Fruit fly (Drosophila melanogaster) whole organism, embryonic: ENCODE results near the gene Gmppb.

Experiments used
- ATbp ChIP-seq: fragments of 200-800 bp; sonication (Bioruptor generic); optimal IDR thresholded peaks from 2 replicates; lab custom pipeline; 2017; ENCODE audit warnings: missing biosample characterization, mild to moderate bottlenecking, missing genetic modification characterization, missing genetic modification reagents
- Abd-B ChIP-seq: fragments of 200-800 bp; sonication (Bioruptor generic); optimal IDR thresholded peaks from 2 replicates; lab custom pipeline; 2018; ENCODE audit warnings: missing biosample characterization, mild to moderate bottlenecking, missing genetic modification characterization, moderate library complexity
- B-H2 ChIP-seq: fragments of 200-800 bp; sonication (Bioruptor generic); optimal IDR thresholded peaks from 2 replicates; lab custom pipeline; 2018; ENCODE audit warnings: missing biosample characterization, mild to moderate bottlenecking, missing genetic modification characterization
- CG10267 ChIP-seq: fragments of 200-800 bp; sonication (Bioruptor generic); optimal IDR thresholded peaks from 2 replicates; lab custom pipeline; 2018; ENCODE audit warnings: missing biosample characterization, mild to moderate bottlenecking, missing genetic modification characterization, moderate library complexity
- CG10274 ChIP-seq: fragments of 200-800 bp; sonication (Bioruptor generic); optimal IDR thresholded peaks from 3 replicates; lab custom pipeline; 2017; ENCODE audit warnings: missing biosample characterization, mild to moderate bottlenecking, missing genetic modification characterization
- CG10321 ChIP-seq: fragments of 200-800 bp; sonication (Bioruptor generic); IDR thresholded peaks from 2 replicates; pipeline ENCODE4 v1.3.6; 2022; ENCODE audit warnings: missing biosample characterization, missing genetic modification characterization
- CG11093 ChIP-seq: fragments of 200-800 bp; sonication (Bioruptor generic); IDR thresholded peaks from 3 replicates; pipeline ENCODE4 v1.3.6; 2022; ENCODE audit warnings: missing biosample characterization, missing genetic modification characterization
- CG12071 ChIP-seq: fragments of 200-800 bp; sonication (Bioruptor generic); optimal IDR thresholded peaks from 3 replicates; lab custom pipeline; 2018; ENCODE audit warnings: missing biosample characterization, mild to moderate bottlenecking, missing genetic modification characterization
- CG13775 ChIP-seq: fragments of 200-800 bp; sonication (Bioruptor generic); optimal IDR thresholded peaks from 3 replicates; lab custom pipeline; 2017; ENCODE audit warnings: missing biosample characterization, mild to moderate bottlenecking, missing genetic modification characterization
- CG1647 ChIP-seq: fragments of 200-800 bp; sonication (Bioruptor generic); optimal IDR thresholded peaks from 3 replicates; lab custom pipeline; 2016; ENCODE audit warnings: missing biosample characterization, missing genetic modification characterization
- CG17359 ChIP-seq: fragments of 200-800 bp; sonication (Bioruptor generic); optimal IDR thresholded peaks from 3 replicates; lab custom pipeline; 2018; ENCODE audit warnings: missing biosample characterization, mild to moderate bottlenecking, missing genetic modification characterization, moderate library complexity
- CG1792 ChIP-seq: fragments of 200-800 bp; sonication (Bioruptor generic); optimal IDR thresholded peaks from 2 replicates; lab custom pipeline; 2016; ENCODE audit warnings: missing biosample characterization, missing genetic modification characterization
- CG2120 ChIP-seq: fragments of 200-800 bp; sonication (Bioruptor generic); optimal IDR thresholded peaks from 3 replicates; lab custom pipeline; 2016; ENCODE audit warnings: missing biosample characterization, missing genetic modification characterization
- CG34376 ChIP-seq: fragments of 200-800 bp; sonication (Bioruptor generic); optimal IDR thresholded peaks from 2 replicates; lab custom pipeline; 2018; ENCODE audit warnings: missing biosample characterization, mild to moderate bottlenecking, missing genetic modification characterization
- CG5245 ChIP-seq: fragments of 200-800 bp; sonication (Bioruptor generic); optimal IDR thresholded peaks from 3 replicates; lab custom pipeline; 2016; ENCODE audit warnings: missing biosample characterization, missing genetic modification characterization
- CG7271 ChIP-seq: fragments of 200-800 bp; sonication (Bioruptor generic); optimal IDR thresholded peaks from 2 replicates; lab custom pipeline; 2018; ENCODE audit warnings: missing biosample characterization, mild to moderate bottlenecking, missing genetic modification characterization, moderate library complexity
- CG8281 ChIP-seq: fragments of 200-800 bp; sonication (Bioruptor generic); optimal IDR thresholded peaks from 2 replicates; lab custom pipeline; 2018; ENCODE audit warnings: missing biosample characterization, mild to moderate bottlenecking, missing genetic modification characterization, moderate library complexity
- CG9876 ChIP-seq: fragments of 200-800 bp; sonication (Bioruptor generic); optimal IDR thresholded peaks from 2 replicates; lab custom pipeline; 2016; ENCODE audit warnings: missing biosample characterization, missing genetic modification characterization
- Deaf1 ChIP-seq: fragments of 200-800 bp; optimal IDR thresholded peaks from 3 replicates; lab custom pipeline; 2019; ENCODE audit warnings: missing biosample characterization, mild to moderate bottlenecking, missing genetic modification characterization, moderate library complexity
- Ets65A ChIP-seq: fragments of 200-800 bp; sonication (Bioruptor generic); peaks from one replicate; lab custom pipeline; 2016; ENCODE audit warnings: missing biosample characterization, missing genetic modification characterization
- GATAe ChIP-seq: fragments of 200-800 bp; sonication (Bioruptor generic); conservative IDR thresholded peaks from 2 replicates; pipeline ENCODE4 v1.3.6; 2022; ENCODE audit warnings: missing biosample characterization, missing genetic modification characterization
- Hmx ChIP-seq: fragments of 200-800 bp; sonication (Bioruptor generic); optimal IDR thresholded peaks from 2 replicates; lab custom pipeline; 2016; ENCODE audit warnings: missing biosample characterization, missing genetic modification characterization
- Hr39 ChIP-seq: fragments of >200 bp; optimal IDR thresholded peaks from 2 replicates; lab custom pipeline; 2017
- Lpt ChIP-seq: fragments of >200 bp; optimal IDR thresholded peaks from 2 replicates; lab custom pipeline; 2018; ENCODE audit warnings: missing biosample characterization, missing genetic modification characterization
- Med ChIP-seq: fragments of 200-800 bp; sonication (Bioruptor generic); peaks from one replicate; lab custom pipeline; 2016; ENCODE audit warnings: missing biosample characterization, missing genetic modification characterization, mild to moderate bottlenecking, inconsistent platforms, moderate library complexity
- Nf-YA ChIP-seq: fragments of 200-800 bp; sonication (Bioruptor generic); IDR thresholded peaks from 2 replicates; pipeline ENCODE4 v1.3.6; 2022; ENCODE audit warnings: missing biosample characterization, missing genetic modification characterization
- Ravus ChIP-seq: fragments of 200-800 bp; sonication (Bioruptor generic); IDR thresholded peaks from 2 replicates; pipeline ENCODE4 v1.3.6; 2022; ENCODE audit warnings: missing biosample characterization, missing genetic modification characterization
- Rx ChIP-seq: fragments of 200-800 bp; sonication (Bioruptor generic); IDR thresholded peaks from 2 replicates; pipeline ENCODE4 v1.3.6; 2022; ENCODE audit warnings: missing biosample characterization, missing genetic modification characterization
- Usf ChIP-seq: fragments of 200-800 bp; sonication (Bioruptor generic); optimal IDR thresholded peaks from 2 replicates; lab custom pipeline; 2017; ENCODE audit warnings: missing genotype, missing biosample characterization, missing genetic modification characterization
- ato ChIP-seq: fragments of 200-800 bp; sonication (Bioruptor generic); IDR thresholded peaks from 2 replicates; pipeline ENCODE4 v1.3.6; 2022; ENCODE audit warnings: missing biosample characterization, missing genetic modification characterization; ENCODE audit not compliant: partially characterized antibody
- cato ChIP-seq: fragments of 200-800 bp; sonication (Bioruptor generic); optimal IDR thresholded peaks from 2 replicates; lab custom pipeline; 2016; ENCODE audit warnings: missing biosample characterization, missing genetic modification characterization, borderline replicate concordance
- cwo ChIP-seq: fragments of 200-800 bp; sonication (Bioruptor generic); optimal IDR thresholded peaks from 3 replicates; lab custom pipeline; 2017; ENCODE audit warnings: missing biosample characterization, missing genetic modification characterization, mild to moderate bottlenecking, moderate library complexity, missing genetic modification reagents
- disco-r ChIP-seq: fragments of 200-800 bp; sonication (Bioruptor generic); optimal IDR thresholded peaks from 2 replicates; lab custom pipeline; 2016; ENCODE audit warnings: missing biosample characterization, missing genetic modification characterization
- en ChIP-seq: fragments of 200-800 bp; sonication (Bioruptor generic); optimal IDR thresholded peaks from 2 replicates; lab custom pipeline; 2016; ENCODE audit warnings: missing biosample characterization, missing genetic modification characterization
- eve ChIP-seq, 2 experiments: fragments of >200 bp; optimal IDR thresholded peaks; 2 replicates each; lab custom pipeline; 2017; ENCODE audit warnings: missing biosample characterization in 2 of 2, missing genetic modification characterization in 2 of 2
- exex ChIP-seq: fragments of 200-800 bp; sonication (Bioruptor generic); optimal IDR thresholded peaks from 4 replicates; lab custom pipeline; 2018; ENCODE audit warnings: missing biosample characterization, mild to moderate bottlenecking, missing genetic modification characterization, moderate library complexity
- gfzf ChIP-seq: fragments of 200-800 bp; sonication (Bioruptor generic); optimal IDR thresholded peaks from 2 replicates; lab custom pipeline; 2016; ENCODE audit warnings: missing biosample characterization, mild to moderate bottlenecking, missing genetic modification characterization, moderate library complexity
- gro ChIP-seq: fragments of 200-800 bp; sonication (Bioruptor generic); optimal IDR thresholded peaks from 2 replicates; lab custom pipeline; 2016; ENCODE audit warnings: missing biosample characterization, missing genetic modification characterization
- gsb-n ChIP-seq: fragments of 200-800 bp; sonication (Bioruptor generic); optimal IDR thresholded peaks from 3 replicates; lab custom pipeline; 2018; ENCODE audit warnings: missing biosample characterization, mild to moderate bottlenecking, missing genetic modification characterization
- hkb ChIP-seq, 2 experiments: fragments of 200-800 bp in 1 of 2; fragments of >200 bp in 1 of 2; sonication (Bioruptor generic) in 1 of 2; IDR thresholded peaks in 1 of 2; optimal IDR thresholded peaks in 1 of 2; 2 replicates each; pipeline versions ENCODE4 v1.3.6 to Lab custom; 2017 to 2022; ENCODE audit warnings: missing biosample characterization in 1 of 2, missing genetic modification characterization in 1 of 2
- kah ChIP-seq: fragments of 200-800 bp; sonication (Bioruptor generic); optimal IDR thresholded peaks from 2 replicates; lab custom pipeline; 2018; ENCODE audit warnings: missing biosample characterization, mild to moderate bottlenecking, missing genetic modification characterization
- lov ChIP-seq, 2 experiments: fragments of 200-800 bp in 1 of 2; fragments of >200 bp in 1 of 2; sonication (Bioruptor generic) in 1 of 2; IDR thresholded peaks in 1 of 2; optimal IDR thresholded peaks in 1 of 2; 2 replicates in 1 of 2; 3 replicates in 1 of 2; pipeline versions ENCODE4 v1.3.6 to Lab custom; 2017 to 2022; ENCODE audit warnings: missing biosample characterization in 1 of 2, missing genetic modification characterization in 1 of 2
- org-1 ChIP-seq: fragments of 200-800 bp; sonication (Bioruptor generic); optimal IDR thresholded peaks from 2 replicates; lab custom pipeline; 2017; ENCODE audit warnings: missing biosample characterization, missing genetic modification characterization
- pho ChIP-seq: fragments of 200-800 bp; sonication (Bioruptor generic); optimal IDR thresholded peaks from 2 replicates; lab custom pipeline; 2016; ENCODE audit warnings: missing biosample characterization, missing genetic modification characterization
- pita ChIP-seq: fragments of 200-800 bp; sonication (Bioruptor generic); optimal IDR thresholded peaks from 2 replicates; lab custom pipeline; 2017; ENCODE audit warnings: missing biosample characterization, mild to moderate bottlenecking, missing genetic modification characterization
- ranshi ChIP-seq: fragments of 200-800 bp; sonication (Bioruptor generic); IDR thresholded peaks from 2 replicates; pipeline ENCODE4 v1.3.6; 2022; ENCODE audit warnings: missing biosample characterization, missing genetic modification characterization
- slbo ChIP-seq: fragments of 200-800 bp; sonication (Bioruptor generic); IDR thresholded peaks from 2 replicates; pipeline ENCODE4 v1.3.6; 2022; ENCODE audit warnings: missing biosample characterization, missing genetic modification characterization
- slou ChIP-seq: fragments of 200-800 bp; sonication (Bioruptor generic); optimal IDR thresholded peaks from 3 replicates; lab custom pipeline; 2016; ENCODE audit warnings: missing biosample characterization, missing genetic modification characterization
- ssp ChIP-seq: fragments of 200-800 bp; sonication (Bioruptor generic); IDR thresholded peaks from 2 replicates; pipeline ENCODE4 v1.3.6; 2022; ENCODE audit warnings: missing biosample characterization, missing genetic modification characterization
- stc ChIP-seq: fragments of 200-800 bp; sonication (Bioruptor generic); IDR thresholded peaks from 2 replicates; pipeline ENCODE4 v1.3.6; 2022; ENCODE audit warnings: missing biosample characterization, missing genetic modification characterization
- wdn ChIP-seq: fragments of 200-800 bp; sonication (Bioruptor generic); IDR thresholded peaks from 2 replicates; pipeline ENCODE4 v1.3.6; 2022; ENCODE audit warnings: missing biosample characterization, missing genetic modification characterization

Gene Gmppb

dm6 chr3R:4806318-4806757 lies 4.9 kb upstream of the Gmppb start (continued):
- TF ChIP-seq Usf: no peak
- no peak for TF ChIP-seq ato
- TF ChIP-seq wdn (GFP tag; lab: Robert Waterston, UW): no peak
- no peak for TF ChIP-seq CG13775 (GFP tag; lab: Kevin White, UChicago)
- peak; percentile 58 for TF ChIP-seq kah (GFP tag; lab: Kevin White, UChicago)
- no peak for TF ChIP-seq Ets65A (GFP tag; lab: Kevin White, UChicago)
- TF ChIP-seq CG12071: peak; percentile 87
- TF ChIP-seq CG10321 (GFP tag; lab: Robert Waterston, UW): 0 out of 2 replicates have a peak, but pooled peaks have one; percentile 4
- peak; percentile 96 for TF ChIP-seq Med (GFP tag; lab: Kevin White, UChicago)
- TF ChIP-seq CG2120 (GFP tag; lab: Kevin White, UChicago): peak; percentile 6
- peak; percentile 78 for TF ChIP-seq CG17359
- no peak for TF ChIP-seq Abd-B
- TF ChIP-seq CG1792 (GFP tag; lab: Kevin White, UChicago): peak; percentile 82
- no peak for TF ChIP-seq lov (optimal IDR thresholded peaks at IDR 0.05; lab: Kevin White, UChicago)
- TF ChIP-seq lov (GFP tag; IDR thresholded peaks at IDR 0.05; lab: Robert Waterston, UW): peak; percentile 68; the same call in 1 of the 3 replicates
- no peak for TF ChIP-seq Lpt (GFP tag; lab: Kevin White, UChicago)
- TF ChIP-seq B-H2 (GFP tag; lab: Kevin White, UChicago): peak; percentile 45
- TF ChIP-seq CG1647: peak; percentile 55
- TF ChIP-seq Hr39: no peak
- no peak for TF ChIP-seq slou
- TF ChIP-seq stc (GFP tag; lab: Robert Waterston, UW): peak; percentile 57; the same call in 1 of the 2 replicates
- no peak for TF ChIP-seq cato (GFP tag; lab: Kevin White, UChicago)
- no peak for TF ChIP-seq Ravus (GFP tag; lab: Robert Waterston, UW)
- TF ChIP-seq gsb-n: peak; percentile 23
- peak; percentile 85 for TF ChIP-seq CG34376
- TF ChIP-seq exex (tag; lab: Kevin White, UChicago): no peak
- TF ChIP-seq CG9876: peak; percentile 30
- TF ChIP-seq pita (GFP tag; lab: Kevin White, UChicago): no peak
- peak; percentile 56 for TF ChIP-seq CG5245
- TF ChIP-seq eve (GFP tag; optimal IDR thresholded peaks at IDR 0.05; lab: Kevin White, UChicago): no peak
- TF ChIP-seq CG8281: peak; percentile 3
- no peak for TF ChIP-seq CG10274 (GFP tag; lab: Kevin White, UChicago)
- peak; percentile 65 for TF ChIP-seq gro (GFP tag; lab: Kevin White, UChicago)
- TF ChIP-seq GATAe: no peak
- TF ChIP-seq org-1 (GFP tag; lab: Kevin White, UChicago): peak; percentile 58
- peak; percentile 61 for TF ChIP-seq en
- no peak for TF ChIP-seq CG11093 (GFP tag; lab: Robert Waterston, UW)
- TF ChIP-seq hkb (optimal IDR thresholded peaks at IDR 0.05; lab: Kevin White, UChicago): no peak
- TF ChIP-seq hkb (GFP tag; IDR thresholded peaks at IDR 0.05; lab: Robert Waterston, UW): peak; percentile 80
- no peak for TF ChIP-seq ssp (GFP tag; lab: Robert Waterston, UW)
- no peak for TF ChIP-seq slbo
- no peak for TF ChIP-seq ranshi (GFP tag; lab: Robert Waterston, UW)
- TF ChIP-seq gfzf: no peak
- TF ChIP-seq ATbp: peak; percentile 90
- TF ChIP-seq Deaf1 (tag; lab: Kevin White, UChicago): peak; percentile 81
- peak; percentile 30 for TF ChIP-seq CG10267 (tag; lab: Kevin White, UChicago)
- TF ChIP-seq cwo (GFP tag; lab: Kevin White, UChicago): peak; percentile 46
- TF ChIP-seq Nf-YA (GFP tag; lab: Robert Waterston, UW): no peak
- TF ChIP-seq Hmx (GFP tag; lab: Kevin White, UChicago): no peak
- TF ChIP-seq disco-r (GFP tag; lab: Kevin White, UChicago): peak; percentile 54
- no peak for TF ChIP-seq CG7271 (tag; lab: Kevin White, UChicago)
- no peak for TF ChIP-seq Rx (GFP tag; lab: Robert Waterston, UW)
- TF ChIP-seq pho: no peak
